Worm (Caenorhabditis elegans) whole organism, mixed stage, embryonic: ENCODE results near the gene fbxa-105.

ENCODE experiments used
- cnd-1 ChIP-seq: fragments of 200-800 bp; sonication (Bioruptor generic); optimal IDR thresholded peaks from 2 replicates; lab custom pipeline; 2018; ENCODE audit warnings: mild to moderate bottlenecking, missing genetic modification characterization, missing compliant biosample characterization
- elt-1 ChIP-seq: sonication (generic microtip); optimal IDR thresholded peaks from 2 replicates; lab custom pipeline; 2017; ENCODE audit warnings: missing genetic modification characterization, mild to moderate bottlenecking, missing compliant biosample characterization, antibody characterized with exemption, moderate library complexity, borderline replicate concordance; ENCODE audit not compliant: insufficient read depth
- elt-3 ChIP-seq: fragments of 150-350 bp; optimal IDR thresholded peaks from 2 replicates; lab custom pipeline; 2014; ENCODE audit warnings: missing biosample characterization, missing genetic modification characterization
- mab-5 ChIP-seq: fragments of 150-350 bp; optimal IDR thresholded peaks from 2 replicates; lab custom pipeline; 2014; ENCODE audit warnings: missing biosample characterization, missing genetic modification characterization
- nhr-2 ChIP-seq: fragments of 150-350 bp; optimal IDR thresholded peaks from 2 replicates; lab custom pipeline; 2014; ENCODE audit warnings: missing biosample characterization, missing genetic modification characterization
- nhr-237 ChIP-seq: fragments of 150-350 bp; optimal IDR thresholded peaks from 2 replicates; lab custom pipeline; 2014; ENCODE audit warnings: missing biosample characterization, missing genetic modification characterization
- nhr-28 ChIP-seq: fragments of 150-350 bp; optimal IDR thresholded peaks from 2 replicates; lab custom pipeline; 2014; ENCODE audit warnings: missing biosample characterization, missing genetic modification characterization
- sem-2 ChIP-seq: fragments of 200-800 bp; sonication (Bioruptor generic); optimal IDR thresholded peaks from 2 replicates; lab custom pipeline; 2018; ENCODE audit warnings: mild to moderate bottlenecking, missing genetic modification characterization, missing compliant biosample characterization
- sptf-1 ChIP-seq: sonication (generic microtip); optimal IDR thresholded peaks from 2 replicates; lab custom pipeline; 2017; ENCODE audit warnings: mild to moderate bottlenecking, missing genetic modification characterization, moderate library complexity, missing compliant biosample characterization

DNA sequence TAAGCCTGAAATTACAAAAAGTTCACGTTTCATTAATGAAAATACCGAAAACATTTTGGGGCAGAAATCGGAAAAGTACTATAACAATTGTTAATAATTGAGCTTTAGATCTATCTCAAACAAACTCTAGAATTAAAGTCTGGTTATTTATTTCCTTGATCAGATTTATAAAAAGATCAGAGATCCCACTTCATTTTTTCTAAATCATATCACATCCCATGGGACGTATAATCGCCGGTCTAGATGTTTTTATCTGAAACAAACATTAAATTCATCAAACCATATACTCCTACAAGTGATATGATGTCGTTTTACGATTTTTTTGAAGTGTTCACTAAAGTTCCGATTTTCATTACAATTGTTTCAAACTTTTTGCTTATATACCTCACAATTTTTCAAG is 19.9 kb upstream of the fbxa-105 start, which contains the start of gene str-41:
- no peak for TF ChIP-seq elt-3
- no peak for TF ChIP-seq nhr-237 (tag; lab: Kevin White, UChicago)
- TF ChIP-seq elt-1 (tag; lab: Kevin White, UChicago), result no peak
- no peak for TF ChIP-seq nhr-28
- TF ChIP-seq cnd-1 (tag; lab: Kevin White, UChicago), result no peak
- no peak for TF ChIP-seq sem-2 (GFP tag; lab: Kevin White, UChicago)
- TF ChIP-seq mab-5 (tag; lab: Kevin White, UChicago), result no peak
- TF ChIP-seq nhr-2 (tag; lab: Kevin White, UChicago), result no peak
- no peak for TF ChIP-seq sptf-1
